Worm (Caenorhabditis elegans) whole organism, L1 larva: ENCODE measurements around the gene dnc-4.

Experiments used
- C04F5.9 ChIP-seq: sonication (generic microtip); optimal IDR thresholded peaks from 2 replicates; lab custom pipeline; 2016; ENCODE audit warnings: missing genetic modification characterization, missing compliant biosample characterization
- C34B4.2 ChIP-seq: sonication (generic microtip); optimal IDR thresholded peaks from 2 replicates; lab custom pipeline; 2017; ENCODE audit warnings: mild to moderate bottlenecking, missing genetic modification characterization, missing compliant biosample characterization
- F16B12.6 ChIP-seq: fragments of 150-350 bp; optimal IDR thresholded peaks from 2 replicates; lab custom pipeline; 2014; ENCODE audit warnings: missing biosample characterization, missing genetic modification characterization
- Y116A8C.19 ChIP-seq: sonication (generic microtip); optimal IDR thresholded peaks from 2 replicates; lab custom pipeline; 2016; ENCODE audit warnings: missing compliant biosample characterization, missing genetic modification characterization, borderline replicate concordance
- blmp-1 ChIP-seq: fragments of 150-350 bp; optimal IDR thresholded peaks from 2 replicates; lab custom pipeline; 2014; ENCODE audit warnings: missing biosample characterization, missing genetic modification characterization
- ceh-63 ChIP-seq: fragments of 200-800 bp; sonication (Bioruptor generic); optimal IDR thresholded peaks from 2 replicates; lab custom pipeline; 2018; ENCODE audit warnings: mild to moderate bottlenecking, missing genetic modification characterization, missing compliant biosample characterization
- ces-1 ChIP-seq: fragments of 150-350 bp; optimal IDR thresholded peaks from 2 replicates; lab custom pipeline; 2014; ENCODE audit warnings: missing biosample characterization, missing genetic modification reagents, missing genetic modification characterization
- egl-13 ChIP-seq: sonication (generic microtip); optimal IDR thresholded peaks from 2 replicates; lab custom pipeline; 2016; ENCODE audit warnings: missing genotype, missing genetic modification reagents, missing genetic modification characterization, missing compliant biosample characterization
- egl-27 ChIP-seq, 2 experiments: fragments of 150-350 bp in 1 of 2; sonication (generic microtip); optimal IDR thresholded peaks; 3 replicates each; lab custom pipeline; 2017 to 2018; ENCODE audit warnings: missing biosample characterization in 2 of 2, missing genetic modification characterization in 2 of 2, missing genetic modification reagents in 2 of 2
- elt-2 ChIP-seq: sonication (generic microtip); optimal IDR thresholded peaks from 2 replicates; lab custom pipeline; 2016; ENCODE audit warnings: missing genetic modification characterization, mild to moderate bottlenecking, inconsistent platforms, missing compliant biosample characterization, missing genetic modification reagents
- elt-3 ChIP-seq, 6 experiments: fragments of 150-350 bp in 1 of 6; sonication (generic microtip); optimal IDR thresholded peaks; 2 replicates each; lab custom pipeline; 2017 to 2018; ENCODE audit warnings: missing biosample characterization in 6 of 6, missing genetic modification characterization in 6 of 6, inconsistent platforms in 1 of 6
- fkh-10 ChIP-seq: sonication (generic microtip); optimal IDR thresholded peaks from 2 replicates; lab custom pipeline; 2017; ENCODE audit warnings: missing biosample characterization, missing genetic modification reagents, missing genetic modification characterization
- hlh-17 ChIP-seq: fragments of 200-800 bp; sonication (Bioruptor generic); optimal IDR thresholded peaks from 2 replicates; lab custom pipeline; 2018; ENCODE audit warnings: missing genetic modification characterization, mild to moderate bottlenecking, missing compliant biosample characterization, moderate library complexity, borderline replicate concordance
- hlh-4 ChIP-seq: sonication (generic microtip); optimal IDR thresholded peaks from 2 replicates; lab custom pipeline; 2016; ENCODE audit warnings: mild to moderate bottlenecking, missing genetic modification characterization, missing compliant biosample characterization
- hpl-2 ChIP-seq: fragments of 150-350 bp; optimal IDR thresholded peaks from 2 replicates; lab custom pipeline; 2014; ENCODE audit warnings: missing biosample characterization, missing genetic modification reagents, missing genetic modification characterization
- irx-1 ChIP-seq: sonication (generic microtip); optimal IDR thresholded peaks from 2 replicates; lab custom pipeline; 2016; ENCODE audit warnings: missing genetic modification characterization, missing compliant biosample characterization
- isw-1 ChIP-seq: fragments of 200-800 bp; sonication (Bioruptor generic); IDR thresholded peaks from 2 replicates; pipeline ENCODE4 v1.3.6; 2022; ENCODE audit warnings: missing genetic modification characterization, missing compliant biosample characterization
- lin-13 ChIP-seq: fragments of 150-350 bp; optimal IDR thresholded peaks from 2 replicates; lab custom pipeline; 2014; ENCODE audit warnings: missing biosample characterization, missing genetic modification reagents, missing genetic modification characterization
- lin-14 ChIP-seq: fragments of 200-800 bp; sonication (Bioruptor generic); optimal IDR thresholded peaks from 2 replicates; lab custom pipeline; 2018; ENCODE audit warnings: mild to moderate bottlenecking, missing genetic modification characterization, moderate library complexity, missing compliant biosample characterization
- mab-9 ChIP-seq: fragments of 200-800 bp; sonication (Bioruptor generic); IDR thresholded peaks from 2 replicates; pipeline ENCODE4 v1.3.6; 2022; ENCODE audit warnings: missing genetic modification reagents, missing genetic modification characterization, missing compliant biosample characterization
- mdl-1 ChIP-seq, 2 experiments: fragments of 150-350 bp; optimal IDR thresholded peaks; 2 replicates each; lab custom pipeline; 2014 to 2017; ENCODE audit warnings: missing biosample characterization in 2 of 2, missing genetic modification characterization in 2 of 2, inconsistent platforms in 1 of 2
- mef-2 ChIP-seq: fragments of 150-350 bp; optimal IDR thresholded peaks from 2 replicates; lab custom pipeline; 2014; ENCODE audit warnings: missing biosample characterization, missing genetic modification characterization
- nhr-19 ChIP-seq: fragments of 200-800 bp; sonication (Bioruptor generic); conservative IDR thresholded peaks from 2 replicates; pipeline ENCODE4 v1.3.6; 2022; ENCODE audit warnings: missing genetic modification characterization, missing compliant biosample characterization
- nhr-237 ChIP-seq: fragments of 150-350 bp; optimal IDR thresholded peaks from 2 replicates; lab custom pipeline; 2014; ENCODE audit warnings: missing biosample characterization, missing genetic modification characterization
- nhr-28 ChIP-seq: fragments of 150-350 bp; optimal IDR thresholded peaks from 2 replicates; lab custom pipeline; 2014; ENCODE audit warnings: missing biosample characterization, missing genetic modification characterization
- nhr-47 ChIP-seq: sonication (generic microtip); optimal IDR thresholded peaks from 2 replicates; lab custom pipeline; 2016; ENCODE audit warnings: mild to moderate bottlenecking, missing genetic modification characterization, moderate library complexity, missing compliant biosample characterization
- nhr-77 ChIP-seq: fragments of 150-350 bp; optimal IDR thresholded peaks from 2 replicates; lab custom pipeline; 2014; ENCODE audit warnings: missing biosample characterization, missing genetic modification characterization
- nhr-84 ChIP-seq: sonication (generic microtip); optimal IDR thresholded peaks from 2 replicates; lab custom pipeline; 2017; ENCODE audit warnings: missing biosample characterization, missing genetic modification characterization
- nhr-85 ChIP-seq: sonication (generic microtip); peaks from one replicate; lab custom pipeline; 2016; ENCODE audit warnings: missing genetic modification characterization, inconsistent platforms, missing compliant biosample characterization
- pag-3 ChIP-seq: sonication (generic microtip); optimal IDR thresholded peaks from 2 replicates; lab custom pipeline; 2017; ENCODE audit warnings: missing genetic modification characterization, mild to moderate bottlenecking, missing compliant biosample characterization, antibody characterized with exemption, borderline replicate concordance; ENCODE audit not compliant: insufficient read depth
- snu-23 ChIP-seq: sonication (generic microtip); optimal IDR thresholded peaks from 2 replicates; lab custom pipeline; 2016; ENCODE audit warnings: missing genetic modification characterization, missing compliant biosample characterization
- sox-4 ChIP-seq: sonication (generic microtip); optimal IDR thresholded peaks from 2 replicates; lab custom pipeline; 2016; ENCODE audit warnings: missing genetic modification characterization, missing compliant biosample characterization
- tlp-1 ChIP-seq: fragments of 150-350 bp; optimal IDR thresholded peaks from 2 replicates; lab custom pipeline; 2014; ENCODE audit warnings: missing biosample characterization, missing genetic modification characterization
- unc-62 ChIP-seq: fragments of 150-350 bp; optimal IDR thresholded peaks from 2 replicates; lab custom pipeline; 2014; ENCODE audit warnings: missing biosample characterization, missing genetic modification reagents, missing genetic modification characterization
- zag-1 ChIP-seq: fragments of 150-350 bp; optimal IDR thresholded peaks from 2 replicates; lab custom pipeline; 2014; ENCODE audit warnings: missing biosample characterization, missing genetic modification characterization
- zip-4 ChIP-seq: fragments of 200-800 bp; sonication (Bioruptor generic); optimal IDR thresholded peaks from 2 replicates; lab custom pipeline; 2018; ENCODE audit warnings: mild to moderate bottlenecking, missing genetic modification characterization, moderate library complexity, missing compliant biosample characterization
- ztf-4 ChIP-seq: fragments of 150-350 bp; optimal IDR thresholded peaks from 2 replicates; lab custom pipeline; 2014; ENCODE audit warnings: missing biosample characterization, missing genetic modification characterization

The dnc-4 gene

DNA sequence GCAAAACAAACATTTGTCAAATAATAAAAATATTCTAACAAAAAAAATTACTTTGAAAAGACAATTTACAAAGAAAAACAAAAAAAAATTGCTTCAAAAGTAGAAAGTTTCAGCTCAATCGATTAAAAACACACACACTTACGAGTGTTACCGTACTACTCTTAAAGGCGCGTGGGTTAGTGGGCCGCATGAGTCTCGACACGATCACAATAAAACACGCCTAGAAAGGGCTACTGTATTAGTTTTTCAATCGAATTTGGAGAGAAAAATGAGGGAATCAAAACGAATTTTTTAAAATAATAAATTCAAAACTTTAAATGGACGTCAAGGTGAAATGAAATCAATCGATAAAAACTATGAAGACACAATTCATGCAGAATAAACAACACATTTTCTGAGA lies 9.1 kb downstream of the dnc-4 start:
- TF ChIP-seq nhr-19 (GFP tag; lab: Robert Waterston, UW) (no peak), nhr-84 (tag; lab: Kevin White, UChicago) (no peak), tlp-1 (no peak), egl-13 (no peak), hlh-4 (tag; lab: Kevin White, UChicago) (no peak), sox-4 (tag; lab: Kevin White, UChicago) (no peak), irx-1 (tag; lab: Kevin White, UChicago) (no peak), lin-13 (GFP tag; lab: Kevin White, UChicago) (no peak), mdl-1 (tag; optimal IDR thresholded peaks at IDR 0.05; lab: Kevin White, UChicago) (no peak), nhr-77 (tag; lab: Kevin White, UChicago) (no peak), nhr-47 (tag; lab: Kevin White, UChicago) (no peak), nhr-237 (tag; lab: Kevin White, UChicago) (no peak), hpl-2 (no peak), F16B12.6 (tag; lab: Kevin White, UChicago) (no peak), unc-62 (GFP tag; lab: Kevin White, UChicago) (no peak), nhr-28 (no peak), snu-23 (GFP tag; lab: Kevin White, UChicago) (no peak)

- TF ChIP-seq pag-3 (tag; lab: Kevin White, UChicago), result no peak
- TF ChIP-seq elt-3 (tag; optimal IDR thresholded peaks at IDR 0.05; lab: Kevin White, UChicago), result peak in 1 of 6 experiments; percentile 31
- TF ChIP-seq fkh-10, result no peak
- TF ChIP-seq lin-14 (GFP tag; lab: Kevin White, UChicago), result peak; percentile 60
- no peak for TF ChIP-seq ztf-4 (tag; lab: Kevin White, UChicago)
- TF ChIP-seq nhr-85 (tag; lab: Kevin White, UChicago), result peak; percentile 76
- peak; percentile 91 for TF ChIP-seq blmp-1 (tag; lab: Kevin White, UChicago)
Measured at ce11 chrIV:8009374-8009773, 10.2 kb downstream of the dnc-4 start.

ce11 chrIV:8008137-8008536 lies 11.5 kb downstream of the dnc-4 start:
- TF ChIP-seq Y116A8C.19 (tag; lab: Kevin White, UChicago), result no peak
- no peak for TF ChIP-seq C34B4.2 (tag; lab: Kevin White, UChicago)
- TF ChIP-seq egl-13, result no peak
- no peak for TF ChIP-seq mef-2 (tag; lab: Kevin White, UChicago)
- TF ChIP-seq mab-9 (GFP tag; lab: Robert Waterston, UW), result no peak
- no peak for TF ChIP-seq ceh-63
- no peak for TF ChIP-seq zag-1 (tag; lab: Kevin White, UChicago)
- no peak for TF ChIP-seq ces-1 (GFP tag; lab: Kevin White, UChicago)
- TF ChIP-seq hlh-17 (GFP tag; lab: Kevin White, UChicago), result no peak
- TF ChIP-seq isw-1 (GFP tag; lab: Robert Waterston, UW), result no peak
- no peak for TF ChIP-seq lin-13 (GFP tag; lab: Kevin White, UChicago)
- no peak for TF ChIP-seq nhr-85 (tag; lab: Kevin White, UChicago)
- no peak for TF ChIP-seq nhr-19 (GFP tag; lab: Robert Waterston, UW)
- TF ChIP-seq zip-4 (GFP tag; lab: Kevin White, UChicago), result no peak
- no peak for TF ChIP-seq egl-27 (tag; optimal IDR thresholded peaks at IDR 0.05; lab: Kevin White, UChicago)

DNA sequence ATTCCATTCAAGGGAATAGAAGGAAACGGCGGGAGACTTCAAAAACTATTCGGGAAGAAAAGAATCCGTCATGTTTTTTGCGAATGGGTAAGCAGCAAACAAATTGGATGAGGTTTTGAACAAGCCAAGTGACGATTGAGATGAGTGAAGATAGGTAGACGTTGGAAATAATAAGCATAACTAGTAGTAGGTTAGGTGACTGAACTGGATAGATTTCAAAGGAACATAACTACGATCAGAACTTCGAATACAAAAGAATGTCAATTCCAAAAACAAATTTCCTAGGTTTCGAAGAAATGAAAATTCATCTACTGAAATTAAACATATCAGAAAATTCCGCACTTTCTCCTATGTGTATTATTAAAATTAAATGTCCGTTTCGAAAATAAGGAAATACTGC lies 12.1 kb downstream of the dnc-4 start:
- TF ChIP-seq C04F5.9 (no peak), elt-2 (tag; lab: Kevin White, UChicago) (no peak), ztf-4 (tag; lab: Kevin White, UChicago) (no peak)
